Fruit fly (Drosophila melanogaster): ENCODE results near the gene CG17726.

DNA sequence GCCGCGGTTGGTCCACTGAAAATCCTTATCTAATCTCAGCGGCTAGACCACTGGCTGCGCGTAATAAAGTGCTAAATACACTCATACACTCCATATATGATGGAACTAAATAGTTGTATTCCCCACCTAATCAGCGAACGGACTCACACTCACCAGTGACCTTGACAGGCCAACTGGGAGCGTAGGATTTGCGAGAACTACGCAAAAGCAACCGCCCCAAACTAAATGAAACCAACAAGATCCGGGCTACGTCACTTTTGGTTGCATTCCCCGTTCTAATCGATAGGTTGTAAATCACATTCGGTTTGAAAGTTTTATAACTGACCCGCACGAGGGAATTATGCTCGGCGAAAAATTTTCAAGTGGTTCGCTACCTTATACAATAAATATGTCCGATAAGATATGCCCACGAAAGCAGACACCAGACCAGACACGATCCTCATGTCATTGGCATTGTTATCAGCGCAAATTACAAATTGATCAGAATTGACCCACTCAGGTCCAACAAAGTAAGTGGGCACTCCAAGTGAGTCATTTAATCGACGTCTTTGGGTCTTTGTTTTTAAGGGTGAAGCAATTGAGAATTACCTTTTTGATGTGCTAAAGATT lies 27.2 kb upstream of the CG17726 start:
- TF ChIP-seq kay (GFP tag; ENCODE audit: borderline replicate concordance) = peak; percentile 66
- TF ChIP-seq CG5204 (GFP tag; optimal IDR thresholded peaks at IDR 0.05) = no peak
- TF ChIP-seq pad (GFP tag; optimal IDR thresholded peaks at IDR 0.05) = no peak
- TF ChIP-seq tj (GFP tag; optimal IDR thresholded peaks at IDR 0.05) = no peak
- no peak for TF ChIP-seq CG14711 (tag; optimal IDR thresholded peaks at IDR 0.05)
- no peak for TF ChIP-seq Crg-1 (GFP tag; optimal IDR thresholded peaks at IDR 0.05)
- TF ChIP-seq CG7045 (GFP tag; optimal IDR thresholded peaks at IDR 0.05) = peak; percentile 0

All from whole organism, adult.